Worm (Caenorhabditis elegans): ENCODE measurements around the gene B0244.17.

ce11 chrIII:5730041-5730440 lies 3.0 kb upstream of the B0244.17 start:
- no peak for TF ChIP-seq ceh-13 (GFP tag; optimal IDR thresholded peaks at IDR 0.05)
- TF ChIP-seq pes-1 (GFP tag; IDR thresholded peaks at IDR 0.05) = no peak

Measured in whole organism, early embryonic.